Worm (Caenorhabditis elegans) whole organism, early embryonic: Measurements from ENCODE around the gene W02B3.4.

Source experiments
- F13C5.2 ChIP-seq: sonication (generic microtip); optimal IDR thresholded peaks from 2 replicates; lab custom pipeline; 2017; ENCODE audit warnings: mild to moderate bottlenecking, missing genetic modification characterization, inconsistent platforms, missing compliant biosample characterization
- aly-1 ChIP-seq: sonication (generic microtip); optimal IDR thresholded peaks from 2 replicates; lab custom pipeline; 2016; ENCODE audit warnings: missing genetic modification characterization, missing compliant biosample characterization
- ama-1 ChIP-seq: fragments of 150-350 bp; optimal IDR thresholded peaks from 2 replicates; lab custom pipeline; 2014
- ceh-13 ChIP-seq: fragments of 200-800 bp; sonication (Bioruptor generic); optimal IDR thresholded peaks from 2 replicates; lab custom pipeline; 2018; ENCODE audit warnings: mild to moderate bottlenecking, missing genetic modification characterization, missing compliant biosample characterization
- hmbx-1 ChIP-seq: sonication (generic microtip); optimal IDR thresholded peaks from 2 replicates; lab custom pipeline; 2016; ENCODE audit warnings: mild to moderate bottlenecking, missing genetic modification characterization, missing compliant biosample characterization
- hmg-4 ChIP-seq: fragments of 200-800 bp; sonication (Bioruptor generic); optimal IDR thresholded peaks from 2 replicates; lab custom pipeline; 2018; ENCODE audit warnings: mild to moderate bottlenecking, missing genetic modification characterization, missing compliant biosample characterization
- tbx-37 ChIP-seq: fragments of 200-800 bp; sonication (Bioruptor generic); conservative IDR thresholded peaks from 2 replicates; pipeline ENCODE4 v1.3.6; 2022; ENCODE audit warnings: missing genetic modification reagents, missing genetic modification characterization, missing compliant biosample characterization
- tra-4 ChIP-seq: sonication (generic microtip); optimal IDR thresholded peaks from 2 replicates; lab custom pipeline; 2017; ENCODE audit warnings: missing genetic modification characterization, missing compliant biosample characterization

- TF ChIP-seq ceh-13 (GFP tag; lab: Kevin White, UChicago) (no peak), tra-4 (no peak), hmbx-1 (tag; lab: Kevin White, UChicago) (no peak), ama-1 (lab: Kevin White, UChicago) (no peak), F13C5.2 (tag; lab: Kevin White, UChicago) (no peak), hmg-4 (GFP tag; lab: Kevin White, UChicago) (no peak), aly-1 (tag; lab: Kevin White, UChicago) (no peak), tbx-37 (GFP tag; lab: Robert Waterston, UW) (no peak)
Observed at ce11 chrIII:665173-665757, 18.0 kb downstream of the W02B3.4 start, which contains the start of gene C09F5.3.
